Fruit fly (Drosophila melanogaster) whole organism, embryonic: Measurements from ENCODE around the gene Mvl.
A peak's percentile ranks its signal among the peaks of the same experiment; 100 is the strongest.

Experiments
- CG10147 ChIP-seq: fragments of 200-800 bp; sonication (Bioruptor generic); optimal IDR thresholded peaks from 2 replicates; lab custom pipeline; 2019; ENCODE audit warnings: missing biosample characterization, mild to moderate bottlenecking, missing genetic modification characterization, moderate library complexity
- CG10431 ChIP-seq: fragments of 200-800 bp; sonication (Bioruptor generic); optimal IDR thresholded peaks from 3 replicates; lab custom pipeline; 2018; ENCODE audit warnings: missing biosample characterization, mild to moderate bottlenecking, missing genetic modification characterization
- CG10462 ChIP-seq: fragments of 200-800 bp; sonication (Bioruptor generic); optimal IDR thresholded peaks from 2 replicates; lab custom pipeline; 2016; ENCODE audit warnings: missing biosample characterization, missing genetic modification characterization
- CG11456 ChIP-seq: fragments of 200-800 bp; sonication (Bioruptor generic); IDR thresholded peaks from 3 replicates; pipeline ENCODE4 v1.3.6; 2022; ENCODE audit warnings: missing biosample characterization, missing genetic modification characterization
- CG11504 ChIP-seq: fragments of 200-800 bp; sonication (Bioruptor generic); optimal IDR thresholded peaks from 3 replicates; lab custom pipeline; 2019; ENCODE audit warnings: missing biosample characterization, mild to moderate bottlenecking, missing genetic modification characterization, moderate library complexity
- CG12071 ChIP-seq: fragments of 200-800 bp; sonication (Bioruptor generic); optimal IDR thresholded peaks from 3 replicates; lab custom pipeline; 2018; ENCODE audit warnings: missing biosample characterization, mild to moderate bottlenecking, missing genetic modification characterization
- CG12391 ChIP-seq: fragments of 200-800 bp; sonication (Bioruptor generic); optimal IDR thresholded peaks from 3 replicates; lab custom pipeline; 2018; ENCODE audit warnings: missing biosample characterization, mild to moderate bottlenecking, missing genetic modification characterization, moderate library complexity
- CG14050 ChIP-seq: fragments of 200-800 bp; sonication (Bioruptor generic); IDR thresholded peaks from 3 replicates; pipeline ENCODE4 v1.3.6; 2022; ENCODE audit warnings: missing biosample characterization, missing genetic modification characterization
- CG17359 ChIP-seq: fragments of 200-800 bp; sonication (Bioruptor generic); optimal IDR thresholded peaks from 3 replicates; lab custom pipeline; 2018; ENCODE audit warnings: missing biosample characterization, mild to moderate bottlenecking, missing genetic modification characterization, moderate library complexity
- CG2129 ChIP-seq: fragments of 200-800 bp; sonication (Bioruptor generic); IDR thresholded peaks from 2 replicates; pipeline ENCODE4 v1.3.6; 2022; ENCODE audit warnings: missing biosample characterization, missing genetic modification characterization; ENCODE audit not compliant: partially characterized antibody
- CG31441 ChIP-seq: fragments of 200-800 bp; sonication (Bioruptor generic); IDR thresholded peaks from 2 replicates; pipeline ENCODE4 v1.3.6; 2022; ENCODE audit warnings: missing biosample characterization, missing genetic modification characterization
- CG4854 ChIP-seq: fragments of 200-800 bp; sonication (Bioruptor generic); optimal IDR thresholded peaks from 2 replicates; lab custom pipeline; 2016; ENCODE audit warnings: missing biosample characterization, missing genetic modification characterization, inconsistent platforms
- CG5180 ChIP-seq: fragments of 200-800 bp; sonication (Bioruptor generic); optimal IDR thresholded peaks from 3 replicates; lab custom pipeline; 2017; ENCODE audit warnings: missing biosample characterization, missing genetic modification characterization, mild to moderate bottlenecking, moderate library complexity, missing genetic modification reagents
- CG6254 ChIP-seq: fragments of 200-800 bp; sonication (Bioruptor generic); optimal IDR thresholded peaks from 3 replicates; lab custom pipeline; 2017; ENCODE audit warnings: mild to moderate bottlenecking, missing biosample characterization, missing genetic modification reagents, missing genetic modification characterization
- CG6272 ChIP-seq: fragments of 200-800 bp; sonication (Bioruptor generic); IDR thresholded peaks from 2 replicates; pipeline ENCODE4 v1.3.6; 2022; ENCODE audit warnings: missing biosample characterization, missing genetic modification characterization
- CG7839 ChIP-seq: fragments of 200-800 bp; sonication (Bioruptor generic); optimal IDR thresholded peaks from 3 replicates; lab custom pipeline; 2018; ENCODE audit warnings: missing biosample characterization, mild to moderate bottlenecking, missing genetic modification characterization, moderate library complexity
- Dbx ChIP-seq: fragments of 200-800 bp; sonication (Bioruptor generic); IDR thresholded peaks from 3 replicates; pipeline ENCODE4 v1.3.6; 2022; ENCODE audit warnings: missing biosample characterization, missing genetic modification characterization
- E2f2 ChIP-seq: fragments of 200-800 bp; sonication (Bioruptor generic); IDR thresholded peaks from 2 replicates; pipeline ENCODE4 v1.3.6; 2022; ENCODE audit warnings: missing biosample characterization, missing genetic modification characterization
- Gsc ChIP-seq: fragments of 200-800 bp; sonication (Bioruptor generic); IDR thresholded peaks from 2 replicates; pipeline ENCODE4 v1.3.6; 2022; ENCODE audit warnings: missing biosample characterization, missing genetic modification characterization
- Gug ChIP-seq: fragments of 200-800 bp; sonication (Bioruptor generic); IDR thresholded peaks from 4 replicates; pipeline ENCODE4 v1.3.6; 2022; ENCODE audit warnings: missing biosample characterization, missing genetic modification characterization
- H2.0 ChIP-seq: fragments of 200-800 bp; sonication (Bioruptor generic); IDR thresholded peaks from 2 replicates; pipeline ENCODE4 v1.3.6; 2022; ENCODE audit warnings: missing biosample characterization, missing genetic modification characterization
- HLH54F ChIP-seq: fragments of 200-800 bp; sonication (Bioruptor generic); optimal IDR thresholded peaks from 3 replicates; lab custom pipeline; 2016; ENCODE audit warnings: missing biosample characterization, missing genetic modification characterization
- Med ChIP-seq: fragments of 200-800 bp; sonication (Bioruptor generic); peaks from one replicate; lab custom pipeline; 2016; ENCODE audit warnings: missing biosample characterization, missing genetic modification characterization, mild to moderate bottlenecking, inconsistent platforms, moderate library complexity
- Mes4 ChIP-seq: fragments of 200-800 bp; sonication (Bioruptor generic); optimal IDR thresholded peaks from 2 replicates; lab custom pipeline; 2016; ENCODE audit warnings: missing biosample characterization, missing genetic modification characterization
- NC2β ChIP-seq: fragments of 200-800 bp; sonication (Bioruptor generic); optimal IDR thresholded peaks from 2 replicates; lab custom pipeline; 2016; ENCODE audit warnings: missing biosample characterization, missing genetic modification characterization
- Nf-YB ChIP-seq: fragments of 200-800 bp; sonication (Bioruptor generic); optimal IDR thresholded peaks from 3 replicates; lab custom pipeline; 2019; ENCODE audit warnings: missing biosample characterization, mild to moderate bottlenecking, missing genetic modification characterization, moderate library complexity
- Oaz ChIP-seq: fragments of 200-800 bp; sonication (Bioruptor generic); IDR thresholded peaks from 2 replicates; pipeline ENCODE4 v1.3.6; 2022; ENCODE audit warnings: missing biosample characterization, missing genetic modification characterization
- Pdp1 ChIP-seq, 2 experiments: fragments of 200-800 bp; sonication (Bioruptor generic); optimal IDR thresholded peaks; 3 replicates each; lab custom pipeline; 2016; ENCODE audit warnings: missing biosample characterization in 2 of 2, missing genetic modification characterization in 2 of 2, mild to moderate bottlenecking in 1 of 2, moderate library complexity in 1 of 2
- Rx ChIP-seq: fragments of 200-800 bp; sonication (Bioruptor generic); IDR thresholded peaks from 2 replicates; pipeline ENCODE4 v1.3.6; 2022; ENCODE audit warnings: missing biosample characterization, missing genetic modification characterization
- Side ChIP-seq: fragments of 200-800 bp; sonication (Bioruptor generic); optimal IDR thresholded peaks from 2 replicates; lab custom pipeline; 2016; ENCODE audit warnings: missing biosample characterization, missing genetic modification characterization
- Sox102F ChIP-seq: fragments of 200-800 bp; sonication (Bioruptor generic); optimal IDR thresholded peaks from 2 replicates; lab custom pipeline; 2018; ENCODE audit warnings: missing biosample characterization, mild to moderate bottlenecking, missing genetic modification characterization, moderate library complexity
- Sry-β ChIP-seq: fragments of 200-800 bp; sonication (Bioruptor generic); optimal IDR thresholded peaks from 2 replicates; lab custom pipeline; 2018; ENCODE audit warnings: missing biosample characterization, mild to moderate bottlenecking, missing genetic modification characterization, moderate library complexity
- Usf ChIP-seq: fragments of 200-800 bp; sonication (Bioruptor generic); optimal IDR thresholded peaks from 2 replicates; lab custom pipeline; 2017; ENCODE audit warnings: missing genotype, missing biosample characterization, missing genetic modification characterization
- ap ChIP-seq: fragments of 200-800 bp; sonication (Bioruptor generic); IDR thresholded peaks from 2 replicates; pipeline ENCODE4 v1.3.6; 2022; ENCODE audit warnings: missing biosample characterization, missing genetic modification characterization
- ato ChIP-seq: fragments of 200-800 bp; sonication (Bioruptor generic); IDR thresholded peaks from 2 replicates; pipeline ENCODE4 v1.3.6; 2022; ENCODE audit warnings: missing biosample characterization, missing genetic modification characterization; ENCODE audit not compliant: partially characterized antibody
- cad ChIP-seq: fragments of >200 bp; optimal IDR thresholded peaks from 2 replicates; lab custom pipeline; 2017; ENCODE audit warnings: missing biosample characterization, missing genetic modification characterization
- cato ChIP-seq: fragments of 200-800 bp; sonication (Bioruptor generic); optimal IDR thresholded peaks from 2 replicates; lab custom pipeline; 2016; ENCODE audit warnings: missing biosample characterization, missing genetic modification characterization, borderline replicate concordance
- crc ChIP-seq: fragments of 200-800 bp; sonication (Bioruptor generic); optimal IDR thresholded peaks from 2 replicates; lab custom pipeline; 2016; ENCODE audit warnings: missing biosample characterization, missing genetic modification characterization
- esg ChIP-seq: fragments of 200-800 bp; sonication (Bioruptor generic); conservative IDR thresholded peaks from 2 replicates; pipeline ENCODE4 v1.3.6; 2022; ENCODE audit warnings: missing biosample characterization, missing genetic modification characterization
- gro ChIP-seq: fragments of 200-800 bp; sonication (Bioruptor generic); optimal IDR thresholded peaks from 2 replicates; lab custom pipeline; 2016; ENCODE audit warnings: missing biosample characterization, missing genetic modification characterization
- h ChIP-seq: fragments of >200 bp; optimal IDR thresholded peaks from 2 replicates; lab custom pipeline; 2017
- hb ChIP-seq: fragments of 200-800 bp; sonication (Bioruptor generic); IDR thresholded peaks from 3 replicates; pipeline ENCODE4 v1.3.6; 2022; ENCODE audit warnings: missing biosample characterization, missing genetic modification characterization; ENCODE audit not compliant: partially characterized antibody
- luna ChIP-seq: fragments of 200-800 bp; sonication (Bioruptor generic); optimal IDR thresholded peaks from 2 replicates; lab custom pipeline; 2016; ENCODE audit warnings: missing biosample characterization, missing genetic modification characterization
- mld ChIP-seq: fragments of 200-800 bp; sonication (Bioruptor generic); IDR thresholded peaks from 3 replicates; pipeline ENCODE4 v1.3.6; 2022; ENCODE audit warnings: missing biosample characterization, missing genetic modification characterization; ENCODE audit not compliant: partially characterized antibody
- pros ChIP-seq: fragments of 200-800 bp; sonication (Bioruptor generic); optimal IDR thresholded peaks from 3 replicates; lab custom pipeline; 2019; ENCODE audit warnings: missing biosample characterization, mild to moderate bottlenecking, missing genetic modification characterization, moderate library complexity
- salm ChIP-seq: fragments of 200-800 bp; sonication (Bioruptor generic); optimal IDR thresholded peaks from 2 replicates; lab custom pipeline; 2018; ENCODE audit warnings: missing biosample characterization, mild to moderate bottlenecking, missing genetic modification characterization
- sim ChIP-seq: fragments of 200-800 bp; sonication (Bioruptor generic); IDR thresholded peaks from 2 replicates; pipeline ENCODE4 v1.3.6; 2022; ENCODE audit warnings: missing biosample characterization, missing genetic modification characterization
- tgo ChIP-seq: fragments of 200-800 bp; sonication (Bioruptor generic); IDR thresholded peaks from 3 replicates; pipeline ENCODE4 v1.3.6; 2022; ENCODE audit warnings: missing biosample characterization, missing genetic modification characterization
- wdn ChIP-seq: fragments of 200-800 bp; sonication (Bioruptor generic); IDR thresholded peaks from 2 replicates; pipeline ENCODE4 v1.3.6; 2022; ENCODE audit warnings: missing biosample characterization, missing genetic modification characterization

Gene Mvl

dm6 chr3R:21064000-21064924, 3.7 kb upstream of the Mvl start, which contains the start of gene Cortactin (continued):
- TF ChIP-seq H2.0 (GFP tag; lab: Robert Waterston, UW): no peak
- TF ChIP-seq Oaz (GFP tag; lab: Robert Waterston, UW): no peak
- no peak for TF ChIP-seq crc (GFP tag; lab: Kevin White, UChicago)
- TF ChIP-seq esg (GFP tag; lab: Robert Waterston, UW): no peak
- no peak for TF ChIP-seq cato (GFP tag; lab: Kevin White, UChicago)
- no peak for TF ChIP-seq Gsc (GFP tag; lab: Robert Waterston, UW)
- no peak for TF ChIP-seq wdn (GFP tag; lab: Robert Waterston, UW)
- no peak for TF ChIP-seq salm (tag; lab: Kevin White, UChicago)
- no peak for TF ChIP-seq HLH54F
- no peak for TF ChIP-seq CG11504 (tag; lab: Kevin White, UChicago)
- no peak for TF ChIP-seq Sox102F (GFP tag; lab: Kevin White, UChicago)
- TF ChIP-seq Dbx (GFP tag; lab: Robert Waterston, UW): 0 out of 3 replicates have a peak, but pooled peaks have one; percentile 48
- TF ChIP-seq Side (GFP tag; lab: Kevin White, UChicago): no peak
- peak; percentile 99 for TF ChIP-seq E2f2 (GFP tag; lab: Robert Waterston, UW)
- TF ChIP-seq CG10147 (GFP tag; lab: Kevin White, UChicago): no peak
- no peak for TF ChIP-seq CG31441 (GFP tag; lab: Robert Waterston, UW)
- no peak for TF ChIP-seq CG12071 (GFP tag; lab: Kevin White, UChicago)
- TF ChIP-seq Pdp1 (GFP tag; optimal IDR thresholded peaks at IDR 0.05; lab: Kevin White, UChicago): peak in 1 of 2 experiments; percentile 85
- no peak for TF ChIP-seq CG12391 (tag; lab: Kevin White, UChicago)
- TF ChIP-seq Med (GFP tag; lab: Kevin White, UChicago): peak; percentile 28
- TF ChIP-seq Rx (GFP tag; lab: Robert Waterston, UW): no peak
- TF ChIP-seq hb (GFP tag; lab: Robert Waterston, UW): peak; percentile 89
- TF ChIP-seq CG10462 (GFP tag; lab: Kevin White, UChicago): no peak
- TF ChIP-seq CG6254: no peak
- no peak for TF ChIP-seq tgo
- TF ChIP-seq CG17359: no peak
- TF ChIP-seq CG10431 (GFP tag; lab: Kevin White, UChicago): no peak
- no peak for TF ChIP-seq Mes4 (GFP tag; lab: Kevin White, UChicago)
- TF ChIP-seq CG4854 (GFP tag; lab: Kevin White, UChicago): no peak
- no peak for TF ChIP-seq luna (GFP tag; lab: Kevin White, UChicago)
- TF ChIP-seq CG6272 (GFP tag; lab: Robert Waterston, UW): 0 out of 2 replicates have a peak, but pooled peaks have one; percentile 14
- TF ChIP-seq sim (GFP tag; lab: Robert Waterston, UW): no peak
- peak; percentile 2 for TF ChIP-seq Sry-β (GFP tag; lab: Kevin White, UChicago)
- no peak for TF ChIP-seq NC2β (GFP tag; lab: Kevin White, UChicago)
- TF ChIP-seq Usf (GFP tag; lab: Kevin White, UChicago): no peak
- no peak for TF ChIP-seq CG7839 (tag; lab: Kevin White, UChicago)
- TF ChIP-seq CG5180 (GFP tag; lab: Kevin White, UChicago): no peak
- no peak for TF ChIP-seq CG11456 (GFP tag; lab: Robert Waterston, UW)
- TF ChIP-seq Nf-YB (GFP tag; lab: Kevin White, UChicago): no peak
- no peak for TF ChIP-seq h (lab: Kevin White, UChicago)
- TF ChIP-seq CG2129 (GFP tag; lab: Robert Waterston, UW): peak; percentile 91
- TF ChIP-seq gro (GFP tag; lab: Kevin White, UChicago): no peak
- TF ChIP-seq Gug (GFP tag; lab: Robert Waterston, UW): peak; percentile 14; the same call in 1 of the 4 replicates
- no peak for TF ChIP-seq cad (GFP tag; lab: Kevin White, UChicago)
- no peak for TF ChIP-seq ap (GFP tag; lab: Robert Waterston, UW)
- peak; percentile 70 for TF ChIP-seq mld (GFP tag; lab: Robert Waterston, UW)
- no peak for TF ChIP-seq CG14050 (GFP tag; lab: Robert Waterston, UW)
- TF ChIP-seq pros (GFP tag; lab: Kevin White, UChicago): no peak
- TF ChIP-seq ato (GFP tag; lab: Robert Waterston, UW): peak; percentile 90
